Worm (Caenorhabditis elegans) whole organism, early embryonic: ENCODE measurements around the gene Y48C3A.5.
A peak's percentile ranks its signal among the peaks of the same experiment; 100 is the strongest.

Experiments
- B0310.2 ChIP-seq: sonication (generic microtip); optimal IDR thresholded peaks from 2 replicates; lab custom pipeline; 2016; ENCODE audit warnings: mild to moderate bottlenecking, missing genetic modification characterization, missing compliant biosample characterization
- F13C5.2 ChIP-seq: sonication (generic microtip); optimal IDR thresholded peaks from 2 replicates; lab custom pipeline; 2017; ENCODE audit warnings: mild to moderate bottlenecking, missing genetic modification characterization, inconsistent platforms, missing compliant biosample characterization
- aly-1 ChIP-seq: sonication (generic microtip); optimal IDR thresholded peaks from 2 replicates; lab custom pipeline; 2016; ENCODE audit warnings: missing genetic modification characterization, missing compliant biosample characterization
- ama-1 ChIP-seq: fragments of 150-350 bp; optimal IDR thresholded peaks from 2 replicates; lab custom pipeline; 2014
- ceh-13 ChIP-seq: fragments of 200-800 bp; sonication (Bioruptor generic); optimal IDR thresholded peaks from 2 replicates; lab custom pipeline; 2018; ENCODE audit warnings: mild to moderate bottlenecking, missing genetic modification characterization, missing compliant biosample characterization
- ceh-36 ChIP-seq: sonication (generic microtip); optimal IDR thresholded peaks from 2 replicates; lab custom pipeline; 2016; ENCODE audit warnings: missing genetic modification characterization, inconsistent platforms, missing compliant biosample characterization
- ets-7 ChIP-seq: sonication (generic microtip); optimal IDR thresholded peaks from 2 replicates; lab custom pipeline; 2016; ENCODE audit warnings: missing genotype, missing genetic modification characterization, missing compliant biosample characterization
- flt-1 ChIP-seq: fragments of 200-800 bp; sonication (Bioruptor generic); IDR thresholded peaks from 2 replicates; pipeline ENCODE4 v1.3.6; 2022; ENCODE audit warnings: missing genetic modification characterization, missing compliant biosample characterization
- hmbx-1 ChIP-seq: sonication (generic microtip); optimal IDR thresholded peaks from 2 replicates; lab custom pipeline; 2016; ENCODE audit warnings: mild to moderate bottlenecking, missing genetic modification characterization, missing compliant biosample characterization
- hmg-4 ChIP-seq: fragments of 200-800 bp; sonication (Bioruptor generic); optimal IDR thresholded peaks from 2 replicates; lab custom pipeline; 2018; ENCODE audit warnings: mild to moderate bottlenecking, missing genetic modification characterization, missing compliant biosample characterization
- hnd-1 ChIP-seq: sonication (generic microtip); optimal IDR thresholded peaks from 2 replicates; lab custom pipeline; 2016; ENCODE audit warnings: missing genetic modification characterization, missing compliant biosample characterization
- pes-1 ChIP-seq: fragments of 200-800 bp; sonication (Bioruptor generic); IDR thresholded peaks from 2 replicates; pipeline ENCODE4 v1.3.6; 2022; ENCODE audit warnings: missing genetic modification reagents, missing genetic modification characterization, missing compliant biosample characterization
- scrt-1 ChIP-seq: fragments of 200-800 bp; sonication (Bioruptor generic); IDR thresholded peaks from 2 replicates; pipeline ENCODE4 v1.3.6; 2022; ENCODE audit warnings: missing genetic modification characterization, missing compliant biosample characterization
- sea-1 ChIP-seq: fragments of 200-800 bp; sonication (Bioruptor generic); conservative IDR thresholded peaks from 2 replicates; pipeline ENCODE4 v1.3.6; 2022; ENCODE audit warnings: missing genetic modification characterization, missing compliant biosample characterization
- tbx-11 ChIP-seq: fragments of 200-800 bp; sonication (Bioruptor generic); IDR thresholded peaks from 2 replicates; pipeline ENCODE4 v1.3.6; 2022; ENCODE audit warnings: missing genetic modification characterization, missing compliant biosample characterization
- tbx-37 ChIP-seq: fragments of 200-800 bp; sonication (Bioruptor generic); conservative IDR thresholded peaks from 2 replicates; pipeline ENCODE4 v1.3.6; 2022; ENCODE audit warnings: missing genetic modification reagents, missing genetic modification characterization, missing compliant biosample characterization
- tra-4 ChIP-seq: sonication (generic microtip); optimal IDR thresholded peaks from 2 replicates; lab custom pipeline; 2017; ENCODE audit warnings: missing genetic modification characterization, missing compliant biosample characterization

The Y48C3A.5 gene

DNA sequence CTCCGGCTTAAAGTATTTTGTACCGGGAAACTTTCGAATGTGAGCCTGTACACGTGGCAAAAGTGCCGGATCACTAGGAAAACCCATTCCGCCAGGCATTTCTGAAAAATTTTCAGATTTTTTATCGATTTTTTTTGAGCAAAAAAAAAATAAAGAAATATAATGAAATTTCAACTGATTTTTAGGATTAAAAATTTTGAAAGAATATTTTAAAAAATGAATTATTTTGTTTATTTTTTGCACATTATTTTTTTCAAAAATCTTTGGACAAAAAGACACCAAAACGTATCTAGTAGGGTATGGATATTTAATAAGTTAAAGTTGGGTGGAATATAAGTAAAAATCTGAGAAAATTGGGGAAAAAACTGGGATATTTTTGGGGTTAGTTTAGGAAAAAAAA lies 49.9 kb downstream of the Y48C3A.5 start, which contains the start of gene mac-1:
Gene mac-1, minus strand, starts transcription at position 101 of the 400 bp plus-strand sequence.
- TF ChIP-seq tra-4, result no peak
- TF ChIP-seq ama-1 (lab: Kevin White, UChicago), result peak; percentile 29

DNA sequence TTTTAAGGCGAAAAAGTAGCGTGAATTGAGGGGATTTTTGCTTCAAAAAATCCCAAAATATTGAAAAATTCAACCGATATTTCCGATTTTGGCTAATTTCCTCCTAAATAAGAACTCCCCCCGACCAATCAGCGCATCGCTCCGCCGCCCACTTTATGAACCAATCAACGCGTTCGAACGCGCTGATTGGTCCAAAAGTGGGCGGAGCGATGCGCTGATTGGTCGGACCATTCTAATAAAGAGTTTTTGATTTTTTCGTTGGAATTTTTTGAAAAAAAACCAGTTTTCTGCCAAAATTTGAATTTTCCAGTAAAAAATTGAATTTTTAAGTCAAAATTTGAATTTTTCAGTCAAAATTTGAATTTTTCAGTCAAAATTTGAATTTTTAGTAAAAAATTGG lies 50.4 kb downstream of the Y48C3A.5 start:
- TF ChIP-seq flt-1 (GFP tag; lab: Robert Waterston, UW) (no peak), tra-4 (no peak), ama-1 (lab: Kevin White, UChicago) (peak; percentile 78), scrt-1 (GFP tag; lab: Robert Waterston, UW) (no peak)

DNA sequence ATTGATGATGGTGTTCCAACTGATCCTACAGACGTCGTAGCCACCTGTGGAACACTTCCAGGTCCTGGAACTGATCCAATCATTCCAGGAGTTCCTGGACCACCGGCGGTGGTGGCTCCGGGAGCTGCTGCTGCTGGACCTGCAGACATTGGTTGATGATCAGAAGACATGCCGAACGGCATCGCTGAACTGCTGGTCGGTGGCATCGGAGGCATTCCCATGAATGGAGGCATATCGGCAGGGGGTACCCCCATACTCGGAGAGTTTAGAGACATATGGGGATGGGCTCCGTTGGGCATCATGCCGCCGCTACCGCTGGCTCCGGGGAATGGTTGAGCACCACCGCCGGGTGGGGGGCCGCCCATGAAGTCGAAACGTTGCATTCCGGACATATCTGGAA lies 54.4 kb downstream of the Y48C3A.5 start:
- peak; percentile 24 for TF ChIP-seq ama-1 (lab: Kevin White, UChicago)
- no peak for TF ChIP-seq hnd-1 (tag; lab: Kevin White, UChicago)
- peak; percentile 25 for TF ChIP-seq aly-1 (tag; lab: Kevin White, UChicago)

DNA sequence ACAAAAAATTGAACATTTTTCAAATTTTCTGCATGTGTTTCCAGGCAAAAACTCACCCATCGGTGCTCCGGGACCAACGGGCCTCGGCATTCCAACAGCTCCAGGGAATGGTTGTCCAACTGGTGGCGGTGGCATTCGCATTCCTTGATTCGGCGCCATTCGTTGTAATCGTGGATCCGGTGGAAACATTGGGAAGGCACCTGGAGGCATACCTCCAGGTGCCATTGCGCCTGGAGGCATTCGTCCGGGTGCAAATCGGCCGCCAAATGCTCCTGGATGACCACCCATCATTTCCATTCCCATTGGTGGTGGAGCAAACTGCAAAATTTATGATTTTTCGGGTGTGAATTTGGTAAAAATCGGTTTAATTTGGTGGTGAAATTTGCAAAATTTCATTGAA lies 55.6 kb downstream of the Y48C3A.5 start:
- no peak for TF ChIP-seq F13C5.2 (tag; lab: Kevin White, UChicago)

DNA sequence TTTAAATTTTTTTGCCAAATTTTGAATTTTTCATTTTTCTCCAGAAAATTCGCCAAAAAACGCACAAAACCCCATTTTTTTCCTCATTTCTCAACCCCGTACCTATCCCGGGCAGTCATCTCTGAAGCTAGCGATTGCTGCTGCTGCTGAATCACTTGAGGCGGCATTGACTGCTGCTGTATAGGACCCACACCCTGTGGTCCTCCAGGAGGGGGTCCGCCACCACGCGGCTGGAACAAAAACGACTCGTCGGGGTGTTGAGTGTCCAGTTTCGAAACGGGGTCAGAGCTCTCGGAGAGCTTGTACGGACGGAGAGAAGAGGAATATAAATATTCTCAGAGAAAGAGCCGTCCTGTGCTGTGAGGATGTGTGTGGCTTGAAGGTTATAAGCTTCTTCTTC lies 59.5 kb downstream of the Y48C3A.5 start, which contains the start of gene sam-10:
Gene sam-10, minus strand, starts transcription at position 167 of the 400 bp plus-strand sequence.
- TF ChIP-seq ceh-13 (GFP tag; lab: Kevin White, UChicago) (no peak), hnd-1 (tag; lab: Kevin White, UChicago) (no peak), tbx-37 (GFP tag; lab: Robert Waterston, UW) (no peak), hmbx-1 (tag; lab: Kevin White, UChicago) (no peak), F13C5.2 (tag; lab: Kevin White, UChicago) (no peak), sea-1 (GFP tag; lab: Robert Waterston, UW) (no peak), ets-7 (tag; lab: Kevin White, UChicago) (no peak), aly-1 (tag; lab: Kevin White, UChicago) (no peak), pes-1 (GFP tag; lab: Robert Waterston, UW) (no peak), hmg-4 (GFP tag; lab: Kevin White, UChicago) (no peak), tbx-11 (GFP tag; lab: Robert Waterston, UW) (no peak), flt-1 (GFP tag; lab: Robert Waterston, UW) (no peak), ceh-36 (tag; lab: Kevin White, UChicago) (no peak), tra-4 (no peak), ama-1 (lab: Kevin White, UChicago) (no peak), scrt-1 (GFP tag; lab: Robert Waterston, UW) (no peak), B0310.2 (tag; lab: Kevin White, UChicago) (no peak)

DNA sequence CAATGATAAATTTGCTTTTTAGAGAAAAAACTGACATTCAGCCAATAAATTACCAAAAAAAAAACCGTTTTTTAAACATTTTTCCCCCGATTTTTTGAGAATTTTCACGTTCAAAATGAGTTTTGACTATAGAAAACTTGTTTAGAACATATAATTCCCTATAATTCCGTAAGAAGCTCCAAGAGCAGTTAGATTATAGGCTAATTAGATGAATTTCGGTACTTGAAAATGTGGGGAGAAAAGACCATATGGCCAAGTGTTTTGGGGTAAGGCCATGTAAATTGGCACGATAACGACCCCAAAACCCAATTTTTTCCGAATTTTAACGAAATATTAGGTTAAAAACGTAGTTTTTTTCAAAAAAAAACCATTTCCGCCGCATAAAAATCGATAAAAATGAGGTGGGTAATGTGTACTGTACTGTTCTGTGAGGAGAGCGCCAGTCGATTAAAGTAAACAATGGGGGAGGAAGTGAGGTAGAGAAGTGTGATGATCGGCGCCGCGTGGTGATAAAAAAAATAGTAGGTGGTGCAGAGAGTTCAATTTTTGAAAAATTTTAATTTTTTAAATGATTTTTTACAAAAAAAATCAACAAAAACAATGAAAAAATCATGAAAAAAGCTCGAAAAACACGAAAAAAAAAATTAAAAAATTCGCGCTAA lies 62.4 kb downstream of the Y48C3A.5 start:
- TF ChIP-seq tra-4 (no peak), pes-1 (GFP tag; lab: Robert Waterston, UW) (no peak), ceh-36 (tag; lab: Kevin White, UChicago) (no peak), flt-1 (GFP tag; lab: Robert Waterston, UW) (no peak), ama-1 (lab: Kevin White, UChicago) (no peak), ceh-13 (GFP tag; lab: Kevin White, UChicago) (no peak), sea-1 (GFP tag; lab: Robert Waterston, UW) (no peak), B0310.2 (tag; lab: Kevin White, UChicago) (no peak), hmbx-1 (tag; lab: Kevin White, UChicago) (no peak), tbx-37 (GFP tag; lab: Robert Waterston, UW) (no peak), ets-7 (tag; lab: Kevin White, UChicago) (no peak), hmg-4 (GFP tag; lab: Kevin White, UChicago) (no peak), hnd-1 (tag; lab: Kevin White, UChicago) (no peak), scrt-1 (GFP tag; lab: Robert Waterston, UW) (no peak), aly-1 (tag; lab: Kevin White, UChicago) (no peak)

DNA sequence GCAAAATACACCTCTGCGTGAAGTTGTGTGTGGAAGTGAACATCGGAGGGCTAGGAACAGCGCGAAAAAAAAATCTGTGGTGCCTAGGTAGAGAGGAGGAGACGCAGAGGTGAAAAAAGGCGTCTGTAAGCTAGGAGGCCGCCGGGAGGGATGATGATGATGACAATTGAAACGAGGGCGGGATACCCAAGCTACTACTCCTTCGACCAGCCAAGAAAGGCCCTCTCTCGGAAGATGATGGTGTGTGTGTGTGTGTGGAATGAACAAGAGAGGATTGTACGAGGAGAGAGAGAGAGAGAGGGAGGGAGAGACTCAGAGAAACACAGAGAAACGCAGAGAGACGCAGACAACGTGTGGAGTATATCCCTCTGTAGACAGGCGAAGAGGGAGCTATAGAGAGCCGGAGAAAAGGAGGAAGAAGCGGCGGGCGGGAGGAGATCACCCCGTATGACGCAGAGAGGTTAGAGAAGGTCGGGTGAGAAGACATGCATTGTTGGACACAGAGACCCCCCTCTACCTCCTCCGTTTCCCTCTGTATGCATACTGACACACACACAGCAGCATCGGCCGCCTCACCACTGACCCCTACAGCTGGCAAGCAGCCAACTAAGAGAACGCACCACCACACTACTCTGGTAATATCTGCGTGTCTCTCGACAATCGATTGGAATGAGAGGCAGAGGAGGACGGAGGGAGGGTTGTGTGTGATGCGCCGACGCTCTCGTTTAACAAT lies 64.3 kb downstream of the Y48C3A.5 start:
- TF ChIP-seq ceh-36 (tag; lab: Kevin White, UChicago) (no peak), ceh-13 (GFP tag; lab: Kevin White, UChicago) (peak; percentile 8), sea-1 (GFP tag; lab: Robert Waterston, UW) (no peak; the same call in 1 of the 2 replicates), tra-4 (no peak), hmbx-1 (tag; lab: Kevin White, UChicago) (no peak), B0310.2 (tag; lab: Kevin White, UChicago) (peak; percentile 71), ama-1 (lab: Kevin White, UChicago) (no peak), hmg-4 (GFP tag; lab: Kevin White, UChicago) (peak; percentile 81), ets-7 (tag; lab: Kevin White, UChicago) (peak; percentile 8), tbx-11 (GFP tag; lab: Robert Waterston, UW) (peak; percentile 20; the same call in 1 of the 2 replicates), flt-1 (GFP tag; lab: Robert Waterston, UW) (peak; percentile 9; the same call in 1 of the 2 replicates), pes-1 (GFP tag; lab: Robert Waterston, UW) (no peak), F13C5.2 (tag; lab: Kevin White, UChicago) (peak; percentile 45)
